Worm (Caenorhabditis elegans) whole organism, L3 larva: ENCODE measurements around the gene col-145.

Experiments
- ZK546.5 ChIP-seq: sonication (generic microtip); optimal IDR thresholded peaks from 2 replicates; lab custom pipeline; 2017; ENCODE audit warnings: missing biosample characterization, missing genetic modification characterization
- aly-2 ChIP-seq: fragments of 150-350 bp; optimal IDR thresholded peaks from 2 replicates; lab custom pipeline; 2014; ENCODE audit warnings: missing biosample characterization, missing genetic modification characterization
- ama-1 ChIP-seq: fragments of 150-350 bp; optimal IDR thresholded peaks from 2 replicates; lab custom pipeline; 2018
- ceh-82 ChIP-seq: fragments of 150-350 bp; optimal IDR thresholded peaks from 2 replicates; lab custom pipeline; 2014; ENCODE audit warnings: missing biosample characterization, missing genetic modification characterization
- ceh-9 ChIP-seq: sonication (generic microtip); optimal IDR thresholded peaks from 2 replicates; lab custom pipeline; 2018; ENCODE audit warnings: missing biosample characterization, missing genetic modification characterization
- egl-27 ChIP-seq: sonication (generic microtip); optimal IDR thresholded peaks from 4 replicates; lab custom pipeline; 2017; ENCODE audit warnings: missing biosample characterization, missing genetic modification reagents, missing genetic modification characterization
- egl-5 ChIP-seq: fragments of 150-350 bp; optimal IDR thresholded peaks from 2 replicates; lab custom pipeline; 2017; ENCODE audit warnings: missing biosample characterization, missing genetic modification reagents, missing genetic modification characterization, inconsistent platforms
- elt-2 ChIP-seq: sonication (generic microtip); optimal IDR thresholded peaks from 2 replicates; lab custom pipeline; 2016; ENCODE audit warnings: missing genetic modification reagents, mild to moderate bottlenecking, missing genetic modification characterization, missing compliant biosample characterization
- elt-3 ChIP-seq, 3 experiments: fragments of 150-350 bp in 1 of 3; sonication (generic microtip) in 2 of 3; optimal IDR thresholded peaks; 2 replicates in 2 of 3; 4 replicates in 1 of 3; lab custom pipeline; 2014 to 2017; ENCODE audit warnings: missing biosample characterization in 3 of 3, missing genetic modification characterization in 3 of 3
- eor-1 ChIP-seq, 2 experiments: fragments of 150-350 bp; optimal IDR thresholded peaks; 2 replicates each; lab custom pipeline; 2014 to 2018; ENCODE audit warnings: missing biosample characterization in 2 of 2, missing genetic modification characterization in 2 of 2
- fkh-10 ChIP-seq: sonication (generic microtip); optimal IDR thresholded peaks from 2 replicates; lab custom pipeline; 2017; ENCODE audit warnings: missing biosample characterization, missing genetic modification reagents, missing genetic modification characterization
- fkh-2 ChIP-seq: fragments of 150-350 bp; optimal IDR thresholded peaks from 2 replicates; lab custom pipeline; 2014; ENCODE audit warnings: missing biosample characterization, missing genetic modification reagents, missing genetic modification characterization
- fos-1 ChIP-seq: fragments of 150-350 bp; optimal IDR thresholded peaks from 2 replicates; lab custom pipeline; 2014; ENCODE audit warnings: missing biosample characterization, missing genetic modification characterization
- hmg-11 ChIP-seq: sonication (generic microtip); optimal IDR thresholded peaks from 2 replicates; lab custom pipeline; 2016; ENCODE audit warnings: missing genetic modification characterization, missing compliant biosample characterization
- jun-1 ChIP-seq: fragments of 150-350 bp; optimal IDR thresholded peaks from 2 replicates; lab custom pipeline; 2014; ENCODE audit warnings: missing biosample characterization, missing genetic modification reagents, missing genetic modification characterization
- lin-15B ChIP-seq: fragments of 150-350 bp; optimal IDR thresholded peaks from 2 replicates; lab custom pipeline; 2014; ENCODE audit warnings: missing biosample characterization, missing genetic modification characterization
- lin-39 ChIP-seq: fragments of 150-350 bp; optimal IDR thresholded peaks from 2 replicates; lab custom pipeline; 2018; ENCODE audit warnings: missing biosample characterization, missing genetic modification reagents, missing genetic modification characterization
- mdl-1 ChIP-seq: fragments of 150-350 bp; optimal IDR thresholded peaks from 2 replicates; lab custom pipeline; 2014; ENCODE audit warnings: missing biosample characterization, missing genetic modification characterization
- mml-1 ChIP-seq: fragments of 150-350 bp; sonication (generic microtip); optimal IDR thresholded peaks from 3 replicates; lab custom pipeline; 2014; ENCODE audit warnings: missing biosample characterization, missing genetic modification characterization
- nfya-1 ChIP-seq: sonication (generic microtip); optimal IDR thresholded peaks from 2 replicates; lab custom pipeline; 2017; ENCODE audit warnings: missing genetic modification characterization, mild to moderate bottlenecking, missing compliant biosample characterization, antibody characterized with exemption, moderate library complexity; ENCODE audit not compliant: insufficient read depth
- nhr-12 ChIP-seq: fragments of 150-350 bp; optimal IDR thresholded peaks from 2 replicates; lab custom pipeline; 2014; ENCODE audit warnings: missing biosample characterization, missing genetic modification characterization
- nhr-23 ChIP-seq: fragments of 150-350 bp; optimal IDR thresholded peaks from 2 replicates; lab custom pipeline; 2014; ENCODE audit warnings: missing biosample characterization, missing genetic modification reagents, missing genetic modification characterization
- nhr-237 ChIP-seq: fragments of 150-350 bp; optimal IDR thresholded peaks from 2 replicates; lab custom pipeline; 2014; ENCODE audit warnings: missing biosample characterization, missing genetic modification characterization
- nhr-25 ChIP-seq: sonication (generic microtip); optimal IDR thresholded peaks from 2 replicates; lab custom pipeline; 2017; ENCODE audit warnings: missing biosample characterization, missing genetic modification characterization
- nhr-28 ChIP-seq: fragments of 150-350 bp; optimal IDR thresholded peaks from 2 replicates; lab custom pipeline; 2014; ENCODE audit warnings: missing biosample characterization, missing genetic modification characterization
- pha-4 ChIP-seq: fragments of 150-350 bp; optimal IDR thresholded peaks from 2 replicates; lab custom pipeline; 2014; ENCODE audit warnings: missing biosample characterization, missing genetic modification reagents, missing genetic modification characterization
- pqm-1 ChIP-seq: fragments of 150-350 bp; optimal IDR thresholded peaks from 2 replicates; lab custom pipeline; 2017; ENCODE audit warnings: missing biosample characterization, missing genetic modification characterization, inconsistent platforms
- snpc-4 ChIP-seq: fragments of 150-350 bp; optimal IDR thresholded peaks from 2 replicates; lab custom pipeline; 2014; ENCODE audit warnings: missing biosample characterization, missing genetic modification characterization
- unc-62 ChIP-seq: fragments of 150-350 bp; sonication (generic microtip); optimal IDR thresholded peaks from 4 replicates; lab custom pipeline; 2014; ENCODE audit warnings: missing biosample characterization, missing genetic modification reagents, missing genetic modification characterization
- zag-1 ChIP-seq: fragments of 150-350 bp; optimal IDR thresholded peaks from 2 replicates; lab custom pipeline; 2014; ENCODE audit warnings: missing biosample characterization, missing genetic modification characterization
- ztf-11 ChIP-seq: fragments of 150-350 bp; optimal IDR thresholded peaks from 2 replicates; lab custom pipeline; 2014; ENCODE audit warnings: missing biosample characterization, missing genetic modification characterization

The col-145 gene

DNA sequence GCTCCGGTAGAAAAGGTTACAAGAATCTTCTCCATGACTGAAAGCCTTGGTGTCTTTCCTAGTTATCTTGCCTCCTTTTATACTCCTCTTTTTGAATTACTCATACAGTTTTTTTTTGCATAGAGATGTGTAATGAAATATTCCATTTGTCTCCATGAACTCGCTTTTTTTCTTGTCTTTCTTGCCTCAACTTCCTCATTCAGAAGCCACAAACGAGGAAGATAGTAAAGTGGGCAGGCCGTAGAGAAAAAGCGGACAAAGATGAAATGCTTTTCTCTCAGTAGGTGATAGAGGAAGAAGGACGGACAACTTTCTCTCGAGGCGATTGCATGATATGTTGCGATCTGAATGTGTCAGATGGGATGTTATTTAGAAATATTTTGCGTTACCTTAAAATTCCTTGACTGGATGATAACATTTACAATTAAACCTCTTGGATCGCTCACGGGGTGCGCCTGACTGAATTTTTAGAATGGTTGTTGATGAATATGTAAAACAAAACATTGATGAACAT, at the start of gene col-145:
col-145 (minus strand) TSS at position 51 of the 514 bp plus-strand sequence.
- no peak for TF ChIP-seq ama-1 (lab: Kevin White, UChicago)
- TF ChIP-seq egl-27 (tag; lab: Kevin White, UChicago) = peak; percentile 61
- TF ChIP-seq nhr-23 (tag; lab: Kevin White, UChicago) = peak; percentile 1
- TF ChIP-seq ZK546.5 (tag; lab: Kevin White, UChicago) = no peak
- TF ChIP-seq nhr-25 = peak; percentile 47
- no peak for TF ChIP-seq jun-1

DNA sequence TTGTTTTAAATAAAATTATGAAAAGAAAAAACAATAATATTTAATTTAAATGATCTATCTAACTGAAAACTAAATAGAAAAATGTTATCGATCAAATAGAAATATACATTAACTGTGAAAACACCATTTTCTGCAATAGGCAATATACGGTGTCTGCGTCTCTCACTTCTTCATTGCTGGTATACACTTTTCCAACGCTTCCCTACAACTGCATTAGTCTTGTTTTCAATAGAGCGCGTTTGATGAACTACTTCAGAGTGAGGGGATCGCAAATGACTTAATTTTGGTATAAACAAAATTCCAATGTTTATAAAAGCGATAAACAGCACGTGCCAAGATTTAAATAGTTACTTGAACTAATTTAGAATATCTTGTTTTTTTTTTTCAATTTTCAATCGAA, 49.7 kb upstream of the col-145 start:
- peak; percentile 33 for TF ChIP-seq pqm-1
- TF ChIP-seq egl-5 (tag; lab: Kevin White, UChicago) = peak; percentile 92
- TF ChIP-seq nhr-25 = peak; percentile 80
- TF ChIP-seq lin-15B (tag; lab: Kevin White, UChicago) = peak; percentile 90
- no peak for TF ChIP-seq ztf-11 (tag; lab: Kevin White, UChicago)
- no peak for TF ChIP-seq fos-1 (tag; lab: Kevin White, UChicago)
- TF ChIP-seq nhr-23 (tag; lab: Kevin White, UChicago) = peak; percentile 54
- no peak for TF ChIP-seq eor-1 (tag; optimal IDR thresholded peaks at IDR 0.05; lab: Kevin White, UChicago)
- TF ChIP-seq pha-4 (tag; lab: Kevin White, UChicago) = peak; percentile 91
- TF ChIP-seq lin-39 (tag; lab: Kevin White, UChicago) = peak; percentile 79
- TF ChIP-seq hmg-11 (tag; lab: Kevin White, UChicago) = peak; percentile 54
- TF ChIP-seq fkh-2 (tag; lab: Kevin White, UChicago) = peak; percentile 17
- TF ChIP-seq ceh-82 = no peak
- peak; percentile 53 for TF ChIP-seq elt-2 (tag; lab: Kevin White, UChicago)
- peak; percentile 81 for TF ChIP-seq nfya-1 (tag; lab: Kevin White, UChicago)
- peak; percentile 73 for TF ChIP-seq snpc-4 (tag; lab: Kevin White, UChicago)
- TF ChIP-seq, all 47 proteins: peak for 12

DNA sequence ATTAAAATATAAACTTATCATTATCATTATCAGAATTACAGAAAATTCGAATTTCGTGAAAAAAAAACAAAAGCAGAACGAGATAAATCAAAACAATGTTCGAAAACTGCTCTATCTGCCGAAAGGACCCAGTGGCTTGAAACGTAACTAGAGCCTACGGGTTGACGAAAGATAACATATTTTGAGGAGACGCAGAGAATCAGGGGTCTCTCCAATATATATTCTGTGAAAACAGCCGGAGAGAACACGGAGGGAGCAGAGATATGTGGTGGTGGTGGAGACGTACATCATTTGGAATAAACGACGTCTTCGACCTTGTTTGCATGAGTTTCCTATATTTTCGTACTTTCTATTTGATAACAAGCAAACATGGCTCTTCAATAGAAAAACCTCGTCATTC, 46.1 kb upstream of the col-145 start:
- TF ChIP-seq zag-1 (tag; lab: Kevin White, UChicago) (no peak), hmg-11 (tag; lab: Kevin White, UChicago) (peak; percentile 47), nfya-1 (tag; lab: Kevin White, UChicago) (peak; percentile 27)

DNA sequence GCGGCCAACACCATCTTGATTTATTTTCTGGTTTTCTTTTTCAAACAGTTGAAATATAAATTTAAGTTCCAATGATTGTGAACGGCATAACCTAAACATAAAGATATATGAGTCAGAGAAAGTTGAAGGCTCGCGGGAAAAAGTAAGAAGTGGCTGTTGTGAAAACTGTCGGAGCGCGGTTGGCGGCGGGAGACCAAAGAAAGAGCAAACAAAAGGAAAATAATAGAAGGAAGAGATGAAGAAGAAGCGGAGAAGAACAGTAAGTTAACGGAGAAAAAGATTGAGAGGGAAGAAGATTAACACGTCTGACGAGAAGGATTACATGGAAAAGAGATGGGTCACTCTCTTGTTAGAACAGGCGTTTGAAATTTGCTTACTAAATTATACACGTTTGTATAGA, 44.6 kb upstream of the col-145 start, which contains the start of gene inx-10:
inx-10 (minus strand) TSS at position 101 of the 400 bp plus-strand sequence.
- no peak for TF ChIP-seq eor-1 (tag; optimal IDR thresholded peaks at IDR 0.05; lab: Kevin White, UChicago)
- peak; percentile 59 for TF ChIP-seq pha-4 (tag; lab: Kevin White, UChicago)
- no peak for TF ChIP-seq lin-15B (tag; lab: Kevin White, UChicago)

DNA sequence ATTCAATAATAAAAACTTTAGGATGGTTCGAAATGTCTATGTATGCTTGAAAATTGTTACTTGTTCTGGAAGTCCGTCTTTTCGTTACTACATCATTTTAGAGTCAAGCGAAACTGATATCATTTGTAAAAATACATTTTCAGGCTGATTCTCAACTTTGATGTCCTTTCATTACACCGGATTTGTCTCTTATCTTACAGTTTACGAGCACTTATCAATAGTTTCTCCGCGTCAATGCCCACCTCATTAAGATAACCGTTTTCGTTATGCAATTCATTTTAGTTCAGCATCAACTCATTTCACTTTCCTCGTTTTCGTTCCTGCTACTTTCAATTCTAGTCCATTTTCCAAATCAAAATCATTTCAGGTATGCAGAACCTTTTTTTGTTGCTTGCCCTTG, 39.9 kb upstream of the col-145 start, which contains the start of gene asp-2:
asp-2 (plus strand) TSS at position 368 of the 400 bp plus-strand sequence.
- no peak for TF ChIP-seq nhr-28 (tag; lab: Kevin White, UChicago)
- TF ChIP-seq mdl-1 (tag; lab: Kevin White, UChicago) = no peak
- TF ChIP-seq elt-2 (tag; lab: Kevin White, UChicago) = peak; percentile 91
- TF ChIP-seq nhr-237 (tag; lab: Kevin White, UChicago) = no peak
- TF ChIP-seq pqm-1 = peak; percentile 89
- TF ChIP-seq ZK546.5 (tag; lab: Kevin White, UChicago) = no peak

DNA sequence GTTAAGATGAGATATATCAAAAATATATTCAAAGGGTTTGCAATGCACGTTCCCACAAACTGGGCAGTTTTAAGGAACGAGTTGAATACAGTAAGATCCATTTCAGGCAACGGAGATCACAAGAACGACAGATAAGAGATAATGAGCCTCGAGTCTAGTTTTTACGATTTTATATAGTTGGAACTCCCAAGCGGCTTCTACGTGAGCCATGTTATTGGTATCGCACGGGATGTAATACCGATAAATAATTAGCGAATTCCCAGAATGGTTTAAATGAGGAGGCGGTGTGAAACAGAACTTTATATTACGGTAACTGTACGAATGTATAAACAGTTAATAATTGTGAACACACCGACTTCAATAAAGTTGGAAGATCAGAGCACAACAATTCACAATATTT, 36.1 kb upstream of the col-145 start, which contains the start of gene str-177:
str-177 (minus strand) TSS at position 101 of the 400 bp plus-strand sequence.
- TF ChIP-seq aly-2 (tag; lab: Kevin White, UChicago) (no peak), ama-1 (lab: Kevin White, UChicago) (no peak), fkh-10 (GFP tag; lab: Kevin White, UChicago) (no peak), hmg-11 (tag; lab: Kevin White, UChicago) (no peak), unc-62 (GFP tag; lab: Kevin White, UChicago) (no peak), elt-3 (tag; optimal IDR thresholded peaks at IDR 0.05; lab: Kevin White, UChicago) (no peak), nhr-25 (no peak), fkh-2 (tag; lab: Kevin White, UChicago) (no peak), egl-27 (tag; lab: Kevin White, UChicago) (no peak), nhr-12 (tag; lab: Kevin White, UChicago) (no peak), nhr-23 (tag; lab: Kevin White, UChicago) (no peak), mml-1 (tag; lab: Kevin White, UChicago) (no peak), ceh-9 (tag; lab: Kevin White, UChicago) (no peak)
